Worm (Caenorhabditis elegans): ENCODE measurements around the gene tag-250.

ce11 chrIII:7973968-7974607, 49.4 kb upstream of the tag-250 start:
- TF ChIP-seq ets-7 (tag; optimal IDR thresholded peaks at IDR 0.05) = no peak
- no peak for TF ChIP-seq flt-1 (GFP tag; IDR thresholded peaks at IDR 0.05)
- TF ChIP-seq hmg-4 (GFP tag; optimal IDR thresholded peaks at IDR 0.05) = no peak
- no peak for TF ChIP-seq F13C5.2 (tag; optimal IDR thresholded peaks at IDR 0.05)
- no peak for TF ChIP-seq ceh-13 (GFP tag; optimal IDR thresholded peaks at IDR 0.05)
- no peak for TF ChIP-seq ama-1 (optimal IDR thresholded peaks at IDR 0.05)
- TF ChIP-seq sea-1 (GFP tag; conservative IDR thresholded peaks at IDR 0.05) = no peak
- TF ChIP-seq aly-1 (tag; optimal IDR thresholded peaks at IDR 0.05) = no peak
